Worm (Caenorhabditis elegans) whole organism, L1 larva: ENCODE measurements around the gene semi-1.

Experiments used
- aly-2 ChIP-seq: fragments of 150-350 bp; optimal IDR thresholded peaks from 2 replicates; lab custom pipeline; 2014; ENCODE audit warnings: missing biosample characterization, missing genetic modification characterization
- ceh-82 ChIP-seq, 3 experiments: fragments of 150-350 bp in 1 of 3; sonication (generic microtip) in 2 of 3; optimal IDR thresholded peaks; 2 replicates each; lab custom pipeline; 2014 to 2017; ENCODE audit warnings: missing biosample characterization in 3 of 3, missing genetic modification characterization in 3 of 3
- ces-1 ChIP-seq: fragments of 150-350 bp; optimal IDR thresholded peaks from 2 replicates; lab custom pipeline; 2014; ENCODE audit warnings: missing biosample characterization, missing genetic modification reagents, missing genetic modification characterization
- jun-1 ChIP-seq: fragments of 150-350 bp; optimal IDR thresholded peaks from 2 replicates; lab custom pipeline; 2014; ENCODE audit warnings: missing biosample characterization, missing genetic modification reagents, missing genetic modification characterization
- rnt-1 ChIP-seq: sonication (generic microtip); optimal IDR thresholded peaks from 2 replicates; lab custom pipeline; 2016; ENCODE audit warnings: mild to moderate bottlenecking, missing genetic modification characterization, moderate library complexity, missing compliant biosample characterization
- swsn-7 ChIP-seq: sonication (generic microtip); optimal IDR thresholded peaks from 2 replicates; lab custom pipeline; 2016; ENCODE audit warnings: missing genetic modification characterization, missing compliant biosample characterization
- unc-130 ChIP-seq: fragments of 150-350 bp; optimal IDR thresholded peaks from 2 replicates; lab custom pipeline; 2017; ENCODE audit warnings: missing biosample characterization, missing genetic modification characterization, inconsistent platforms

ce11 chrV:13462974-13463373 is 52.0 kb downstream of the semi-1 start, which contains the start of gene frm-10:
- TF ChIP-seq aly-2, result no peak
- TF ChIP-seq swsn-7 (tag; lab: Kevin White, UChicago), result peak; percentile 62
- TF ChIP-seq ceh-82 (tag; optimal IDR thresholded peaks at IDR 0.05; lab: Kevin White, UChicago), result peak; percentile 47 to 63 (median 58)
- TF ChIP-seq jun-1, result peak; percentile 34
- TF ChIP-seq rnt-1, result peak; percentile 72
- TF ChIP-seq unc-130 (tag; lab: Kevin White, UChicago), result no peak
- TF ChIP-seq ces-1, result no peak
